Worm (Caenorhabditis elegans) whole organism, L1 larva: ENCODE measurements around the gene atg-18.

Experiments
- elt-2 ChIP-seq: sonication (generic microtip); optimal IDR thresholded peaks from 2 replicates; lab custom pipeline; 2016; ENCODE audit warnings: missing genetic modification characterization, mild to moderate bottlenecking, inconsistent platforms, missing compliant biosample characterization, missing genetic modification reagents
- jun-1 ChIP-seq: fragments of 150-350 bp; optimal IDR thresholded peaks from 2 replicates; lab custom pipeline; 2014; ENCODE audit warnings: missing biosample characterization, missing genetic modification reagents, missing genetic modification characterization
- nhr-11 ChIP-seq: fragments of 150-350 bp; optimal IDR thresholded peaks from 2 replicates; lab custom pipeline; 2014; ENCODE audit warnings: missing biosample characterization, missing genetic modification characterization
- unc-130 ChIP-seq: fragments of 150-350 bp; optimal IDR thresholded peaks from 2 replicates; lab custom pipeline; 2017; ENCODE audit warnings: missing biosample characterization, missing genetic modification characterization, inconsistent platforms

ce11 chrV:8615711-8616110 is 15.4 kb downstream of the atg-18 start:
- TF ChIP-seq elt-2 (tag; lab: Kevin White, UChicago) (no peak), nhr-11 (no peak), jun-1 (tag; lab: Kevin White, UChicago) (no peak), unc-130 (tag; lab: Kevin White, UChicago) (no peak)
